Worm (Caenorhabditis elegans) whole organism, L1 larva: ENCODE results near the gene fbxb-59.

Experiments used
- aha-1 ChIP-seq: fragments of 150-350 bp; optimal IDR thresholded peaks from 2 replicates; lab custom pipeline; 2014; ENCODE audit warnings: missing biosample characterization, missing genetic modification characterization
- dpl-1 ChIP-seq, 3 experiments: fragments of 150-350 bp in 2 of 3; sonication (generic microtip) in 1 of 3; optimal IDR thresholded peaks; 2 replicates each; lab custom pipeline; 2014 to 2017; ENCODE audit warnings: missing biosample characterization in 3 of 3, missing genetic modification characterization in 3 of 3, missing genetic modification reagents in 3 of 3
- ets-5 ChIP-seq: fragments of 200-800 bp; sonication (Bioruptor generic); IDR thresholded peaks from 2 replicates; pipeline ENCODE4 v1.3.6; 2022; ENCODE audit warnings: missing genetic modification characterization, missing compliant biosample characterization
- fkh-10 ChIP-seq: sonication (generic microtip); optimal IDR thresholded peaks from 2 replicates; lab custom pipeline; 2017; ENCODE audit warnings: missing biosample characterization, missing genetic modification reagents, missing genetic modification characterization
- nhr-76 ChIP-seq: sonication (generic microtip); optimal IDR thresholded peaks from 2 replicates; lab custom pipeline; 2017; ENCODE audit warnings: missing biosample characterization, missing genetic modification characterization

DNA sequence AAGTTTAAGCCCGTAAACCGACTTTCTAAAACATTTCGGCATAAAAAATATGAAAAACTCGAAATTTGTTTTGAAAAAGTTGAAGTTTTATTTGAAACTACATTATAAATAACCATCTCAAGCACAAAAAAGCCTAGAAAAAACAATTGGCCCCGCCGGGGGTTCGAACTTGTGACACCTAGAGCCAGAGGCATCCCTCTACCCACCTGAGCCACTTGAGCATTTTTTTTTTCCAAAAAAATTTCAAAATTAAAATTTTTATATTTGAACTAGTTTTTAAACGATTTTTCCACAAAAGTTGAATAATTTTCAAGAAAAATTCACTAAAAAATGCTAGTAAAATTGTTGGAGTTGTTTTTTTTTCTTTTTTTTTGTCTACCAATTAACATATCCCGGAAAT lies 17.7 kb upstream of the fbxb-59 start:
- TF ChIP-seq ets-5 (GFP tag; lab: Robert Waterston, UW), result no peak
- no peak for TF ChIP-seq aha-1 (tag; lab: Kevin White, UChicago)
- no peak for TF ChIP-seq dpl-1 (GFP tag; optimal IDR thresholded peaks at IDR 0.05; lab: Kevin White, UChicago)
- TF ChIP-seq nhr-76 (tag; lab: Kevin White, UChicago), result no peak
- TF ChIP-seq fkh-10 (GFP tag; lab: Kevin White, UChicago), result no peak
